Fruit fly (Drosophila melanogaster): ENCODE data around the gene CG15888.

DNA sequence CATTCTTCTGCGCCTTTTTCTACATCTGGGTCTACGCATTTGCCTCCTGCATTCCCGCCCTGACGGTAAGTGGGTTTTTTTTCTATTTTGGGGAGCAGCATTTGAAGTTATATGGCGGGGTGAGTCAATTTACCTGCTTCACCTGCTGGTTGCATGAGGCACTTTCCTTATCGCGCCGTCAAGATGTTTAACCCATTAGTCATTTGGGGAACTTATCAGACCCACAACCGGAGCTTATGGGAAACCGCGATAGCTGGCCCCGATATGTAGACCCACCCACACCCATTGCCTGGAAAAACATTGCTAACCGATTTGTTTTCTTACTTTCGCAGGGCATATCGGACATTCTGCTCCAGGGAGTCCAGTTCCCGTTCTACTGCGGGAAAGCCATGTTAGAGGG lies 24.6 kb downstream of the CG15888 start:
- TF ChIP-seq CG6808 (GFP tag; optimal IDR thresholded peaks at IDR 0.05) (no peak), CG16779 (tag; optimal IDR thresholded peaks at IDR 0.05) (no peak), ss (GFP tag; optimal IDR thresholded peaks at IDR 0.05) (no peak), Gug (GFP tag; IDR thresholded peaks at IDR 0.05) (no peak), topi (GFP tag; optimal IDR thresholded peaks at IDR 0.05) (no peak), dac (GFP tag; optimal IDR thresholded peaks at IDR 0.05) (no peak), Sox102F (GFP tag; optimal IDR thresholded peaks at IDR 0.05) (no peak), CG31627 (GFP tag; optimal IDR thresholded peaks at IDR 0.05) (no peak), Eip93F (GFP tag; optimal IDR thresholded peaks at IDR 0.05) (no peak), CG15336 (GFP tag; IDR thresholded peaks at IDR 0.05) (no peak), CG6163 (GFP tag; IDR thresholded peaks at IDR 0.05) (no peak)
